Worm (Caenorhabditis elegans) whole organism, L2 larva: ENCODE measurements around the gene egl-27.

Source experiments
- C34F6.9 ChIP-seq: fragments of 150-350 bp; optimal IDR thresholded peaks from 2 replicates; lab custom pipeline; 2014; ENCODE audit warnings: missing biosample characterization, missing genetic modification characterization
- F13H6.1 ChIP-seq: sonication (generic microtip); optimal IDR thresholded peaks from 2 replicates; lab custom pipeline; 2016; ENCODE audit warnings: missing genetic modification characterization, missing compliant biosample characterization
- R02D3.7 ChIP-seq: fragments of 150-350 bp; optimal IDR thresholded peaks from 2 replicates; lab custom pipeline; 2014; ENCODE audit warnings: missing biosample characterization, missing genetic modification characterization
- Y55F3AM.14 ChIP-seq: fragments of 200-800 bp; sonication (Bioruptor generic); optimal IDR thresholded peaks from 2 replicates; lab custom pipeline; 2018; ENCODE audit warnings: mild to moderate bottlenecking, missing genetic modification characterization, missing compliant biosample characterization
- ZK546.5 ChIP-seq: sonication (generic microtip); optimal IDR thresholded peaks from 2 replicates; lab custom pipeline; 2017; ENCODE audit warnings: missing biosample characterization, missing genetic modification characterization
- alr-1 ChIP-seq: fragments of 150-350 bp; optimal IDR thresholded peaks from 2 replicates; lab custom pipeline; 2014; ENCODE audit warnings: missing biosample characterization, missing genetic modification characterization
- ama-1 ChIP-seq: fragments of 150-350 bp; optimal IDR thresholded peaks from 2 replicates; lab custom pipeline; 2018; ENCODE audit warnings: inconsistent platforms
- blmp-1 ChIP-seq: sonication (generic microtip); optimal IDR thresholded peaks from 2 replicates; lab custom pipeline; 2017; ENCODE audit warnings: missing genetic modification characterization, mild to moderate bottlenecking, missing compliant biosample characterization, antibody characterized with exemption, moderate library complexity; ENCODE audit not compliant: insufficient read depth
- ceh-16 ChIP-seq: fragments of 150-350 bp; optimal IDR thresholded peaks from 2 replicates; lab custom pipeline; 2014; ENCODE audit warnings: missing biosample characterization, missing genetic modification characterization
- ceh-82 ChIP-seq: fragments of 150-350 bp; optimal IDR thresholded peaks from 2 replicates; lab custom pipeline; 2014; ENCODE audit warnings: missing biosample characterization, missing genetic modification characterization
- crh-2 ChIP-seq: sonication (generic microtip); optimal IDR thresholded peaks from 2 replicates; lab custom pipeline; 2017; ENCODE audit warnings: missing biosample characterization, missing genetic modification characterization
- egl-27 ChIP-seq: sonication (generic microtip); optimal IDR thresholded peaks from 3 replicates; lab custom pipeline; 2017; ENCODE audit warnings: missing biosample characterization, missing genetic modification reagents, missing genetic modification characterization
- elt-1 ChIP-seq: fragments of 150-350 bp; optimal IDR thresholded peaks from 2 replicates; lab custom pipeline; 2014; ENCODE audit warnings: missing biosample characterization, missing genetic modification characterization
- fos-1 ChIP-seq: fragments of 150-350 bp; optimal IDR thresholded peaks from 2 replicates; lab custom pipeline; 2014; ENCODE audit warnings: missing biosample characterization, missing genetic modification characterization
- gmeb-1 ChIP-seq: fragments of 150-350 bp; optimal IDR thresholded peaks from 2 replicates; lab custom pipeline; 2014; ENCODE audit warnings: missing biosample characterization, missing genetic modification characterization
- lin-11 ChIP-seq: fragments of 150-350 bp; sonication (generic microtip); optimal IDR thresholded peaks from 2 replicates; lab custom pipeline; 2014; ENCODE audit warnings: missing biosample characterization, missing genetic modification characterization, inconsistent platforms, mixed read lengths
- lin-13 ChIP-seq: fragments of 150-350 bp; optimal IDR thresholded peaks from 2 replicates; lab custom pipeline; 2014; ENCODE audit warnings: missing biosample characterization, missing genetic modification reagents, missing genetic modification characterization
- lin-39 ChIP-seq: fragments of 150-350 bp; optimal IDR thresholded peaks from 2 replicates; lab custom pipeline; 2014; ENCODE audit warnings: missing biosample characterization, missing genetic modification reagents, missing genetic modification characterization
- lsy-2 ChIP-seq, 2 experiments: fragments of 150-350 bp in 1 of 2; sonication (generic microtip) in 1 of 2; optimal IDR thresholded peaks; 2 replicates each; lab custom pipeline; 2014 to 2017; ENCODE audit warnings: missing biosample characterization in 2 of 2, missing genetic modification characterization in 2 of 2
- mab-5 ChIP-seq: fragments of 150-350 bp; optimal IDR thresholded peaks from 2 replicates; lab custom pipeline; 2014; ENCODE audit warnings: missing biosample characterization, missing genetic modification characterization
- mbf-1 ChIP-seq: sonication (generic microtip); optimal IDR thresholded peaks from 2 replicates; lab custom pipeline; 2017; ENCODE audit warnings: missing biosample characterization, missing genetic modification characterization
- mdl-1 ChIP-seq, 2 experiments: fragments of 150-350 bp in 1 of 2; sonication (generic microtip) in 1 of 2; optimal IDR thresholded peaks; 2 replicates each; lab custom pipeline; 2017; ENCODE audit warnings: missing biosample characterization in 2 of 2, missing genetic modification characterization in 2 of 2
- nhr-10 ChIP-seq: sonication (generic microtip); optimal IDR thresholded peaks from 2 replicates; lab custom pipeline; 2017; ENCODE audit warnings: missing biosample characterization, missing genetic modification characterization
- nhr-11 ChIP-seq: fragments of 150-350 bp; optimal IDR thresholded peaks from 2 replicates; lab custom pipeline; 2014; ENCODE audit warnings: missing biosample characterization, missing genetic modification characterization
- nhr-12 ChIP-seq: fragments of 150-350 bp; optimal IDR thresholded peaks from 2 replicates; lab custom pipeline; 2014; ENCODE audit warnings: missing biosample characterization, missing genetic modification characterization
- nhr-129 ChIP-seq: fragments of 150-350 bp; optimal IDR thresholded peaks from 2 replicates; lab custom pipeline; 2014; ENCODE audit warnings: missing biosample characterization, missing genetic modification characterization
- nhr-237 ChIP-seq: fragments of 150-350 bp; optimal IDR thresholded peaks from 2 replicates; lab custom pipeline; 2014; ENCODE audit warnings: missing biosample characterization, missing genetic modification characterization
- nhr-25 ChIP-seq: fragments of 150-350 bp; sonication (generic microtip); optimal IDR thresholded peaks from 3 replicates; lab custom pipeline; 2014; ENCODE audit warnings: missing biosample characterization, missing genetic modification characterization
- nhr-6 ChIP-seq: fragments of 150-350 bp; optimal IDR thresholded peaks from 2 replicates; lab custom pipeline; 2014; ENCODE audit warnings: missing biosample characterization, missing genetic modification characterization
- nhr-77 ChIP-seq: fragments of 150-350 bp; optimal IDR thresholded peaks from 2 replicates; lab custom pipeline; 2014; ENCODE audit warnings: missing biosample characterization, missing genetic modification characterization
- peb-1 ChIP-seq: fragments of 150-350 bp; optimal IDR thresholded peaks from 2 replicates; lab custom pipeline; 2014; ENCODE audit warnings: missing biosample characterization, missing genetic modification characterization
- sem-4 ChIP-seq: fragments of 150-350 bp; optimal IDR thresholded peaks from 2 replicates; lab custom pipeline; 2014; ENCODE audit warnings: missing biosample characterization, missing genetic modification reagents, missing genetic modification characterization
- skn-1 ChIP-seq: sonication (generic microtip); optimal IDR thresholded peaks from 2 replicates; lab custom pipeline; 2017; ENCODE audit warnings: missing biosample characterization, missing genetic modification characterization
- sma-3 ChIP-seq: sonication (generic microtip); optimal IDR thresholded peaks from 2 replicates; lab custom pipeline; 2016; ENCODE audit warnings: missing genetic modification reagents, missing genetic modification characterization, missing compliant biosample characterization
- sma-9 ChIP-seq, 2 experiments: fragments of 150-350 bp in 1 of 2; sonication (generic microtip) in 1 of 2; optimal IDR thresholded peaks; 2 replicates each; lab custom pipeline; 2014 to 2016; ENCODE audit warnings: missing genetic modification characterization in 2 of 2, mild to moderate bottlenecking in 1 of 2, missing biosample characterization in 1 of 2, missing compliant biosample characterization in 1 of 2, missing genetic modification reagents in 1 of 2, moderate library complexity in 1 of 2
- snpc-4 ChIP-seq: fragments of 150-350 bp; optimal IDR thresholded peaks from 2 replicates; lab custom pipeline; 2014; ENCODE audit warnings: missing biosample characterization, missing genetic modification characterization
- unc-39 ChIP-seq: fragments of 150-350 bp; optimal IDR thresholded peaks from 2 replicates; lab custom pipeline; 2014; ENCODE audit warnings: missing biosample characterization, missing genetic modification characterization
- unc-55 ChIP-seq: fragments of 150-350 bp; sonication (generic microtip); optimal IDR thresholded peaks from 3 replicates; lab custom pipeline; 2014; ENCODE audit warnings: missing biosample characterization, missing genetic modification reagents, missing genetic modification characterization
- unc-62 ChIP-seq: fragments of 150-350 bp; optimal IDR thresholded peaks from 2 replicates; lab custom pipeline; 2014; ENCODE audit warnings: missing biosample characterization, missing genetic modification reagents, missing genetic modification characterization
- zag-1 ChIP-seq: fragments of 150-350 bp; optimal IDR thresholded peaks from 2 replicates; lab custom pipeline; 2014; ENCODE audit warnings: missing biosample characterization, missing genetic modification characterization
- ztf-1 ChIP-seq: fragments of 200-800 bp; sonication (Bioruptor generic); conservative IDR thresholded peaks from 2 replicates; pipeline ENCODE4 v1.3.6; 2022; ENCODE audit warnings: missing genetic modification characterization, missing compliant biosample characterization
- ztf-11 ChIP-seq: sonication (generic microtip); optimal IDR thresholded peaks from 2 replicates; lab custom pipeline; 2017; ENCODE audit warnings: missing biosample characterization, missing genetic modification characterization
- ztf-4 ChIP-seq: fragments of 150-350 bp; optimal IDR thresholded peaks from 2 replicates; lab custom pipeline; 2014; ENCODE audit warnings: missing biosample characterization, missing genetic modification characterization

The egl-27 gene

ce11 chrII:6832695-6833389 is 2.0 kb upstream of the egl-27 start:
- TF ChIP-seq nhr-11 (tag; lab: Kevin White, UChicago), result no peak
- no peak for TF ChIP-seq nhr-6 (tag; lab: Kevin White, UChicago)
- TF ChIP-seq elt-1 (tag; lab: Kevin White, UChicago), result peak; percentile 81
- peak; percentile 12 for TF ChIP-seq nhr-25
- TF ChIP-seq F13H6.1 (tag; lab: Kevin White, UChicago), result peak; percentile 30
- no peak for TF ChIP-seq mbf-1 (tag; lab: Kevin White, UChicago)
- TF ChIP-seq lin-39 (tag; lab: Kevin White, UChicago), result no peak
- TF ChIP-seq snpc-4, result no peak
- TF ChIP-seq sma-9 (GFP tag; optimal IDR thresholded peaks at IDR 0.05; lab: Kevin White, UChicago), result peak; percentile 27
- TF ChIP-seq sma-9 (tag; optimal IDR thresholded peaks at IDR 0.05; lab: Kevin White, UChicago), result no peak
- TF ChIP-seq ztf-11 (tag; lab: Kevin White, UChicago), result no peak

- TF ChIP-seq alr-1 (tag; lab: Kevin White, UChicago) (no peak), crh-2 (tag; lab: Kevin White, UChicago) (peak; percentile 75), ztf-4 (tag; lab: Kevin White, UChicago) (no peak), ztf-11 (tag; lab: Kevin White, UChicago) (no peak), skn-1 (no peak), sma-9 (GFP tag; optimal IDR thresholded peaks at IDR 0.05; lab: Kevin White, UChicago) (peak; percentile 31), sma-9 (tag; optimal IDR thresholded peaks at IDR 0.05; lab: Kevin White, UChicago) (no peak), ama-1 (lab: Kevin White, UChicago) (no peak), fos-1 (peak; percentile 32), blmp-1 (tag; lab: Kevin White, UChicago) (peak; percentile 44), nhr-10 (no peak), lsy-2 (tag; optimal IDR thresholded peaks at IDR 0.05; lab: Kevin White, UChicago) (peak in 1 of 2 experiments; percentile 9), mdl-1 (tag; optimal IDR thresholded peaks at IDR 0.05; lab: Kevin White, UChicago) (no peak), lin-13 (GFP tag; lab: Kevin White, UChicago) (no peak), C34F6.9 (tag; lab: Kevin White, UChicago) (peak; percentile 5), Y55F3AM.14 (no peak), elt-1 (tag; lab: Kevin White, UChicago) (no peak), egl-27 (no peak), nhr-11 (tag; lab: Kevin White, UChicago) (no peak), ZK546.5 (tag; lab: Kevin White, UChicago) (no peak), zag-1 (tag; lab: Kevin White, UChicago) (no peak), nhr-129 (peak; percentile 74), nhr-25 (peak; percentile 55), unc-55 (GFP tag; lab: Kevin White, UChicago) (no peak), nhr-77 (tag; lab: Kevin White, UChicago) (no peak), nhr-6 (tag; lab: Kevin White, UChicago) (no peak), sma-3 (GFP tag; lab: Kevin White, UChicago) (peak; percentile 17), F13H6.1 (tag; lab: Kevin White, UChicago) (peak; percentile 62), sem-4 (tag; lab: Kevin White, UChicago) (no peak), peb-1 (tag; lab: Kevin White, UChicago) (no peak)
These were observed 948 bp upstream of the egl-27 start for ce11 chrII:6833781-6834339.

- TF ChIP-seq mab-5 (tag; lab: Kevin White, UChicago) (peak; percentile 87), nhr-10 (no peak), lin-39 (tag; lab: Kevin White, UChicago) (no peak), Y55F3AM.14 (no peak), nhr-12 (tag; lab: Kevin White, UChicago) (no peak), lin-13 (GFP tag; lab: Kevin White, UChicago) (peak; percentile 56), alr-1 (tag; lab: Kevin White, UChicago) (no peak), ztf-4 (tag; lab: Kevin White, UChicago) (no peak), sem-4 (tag; lab: Kevin White, UChicago) (peak; percentile 88), crh-2 (tag; lab: Kevin White, UChicago) (peak; percentile 47), mbf-1 (tag; lab: Kevin White, UChicago) (no peak), nhr-77 (tag; lab: Kevin White, UChicago) (no peak), zag-1 (tag; lab: Kevin White, UChicago) (no peak), unc-55 (GFP tag; lab: Kevin White, UChicago) (peak; percentile 46), R02D3.7 (no peak), elt-1 (tag; lab: Kevin White, UChicago) (no peak), sma-3 (GFP tag; lab: Kevin White, UChicago) (peak; percentile 19), fos-1 (peak; percentile 76), ceh-82 (tag; lab: Kevin White, UChicago) (no peak), nhr-129 (peak; percentile 55), ZK546.5 (tag; lab: Kevin White, UChicago) (no peak), blmp-1 (tag; lab: Kevin White, UChicago) (peak; percentile 20), lin-11 (tag; lab: Kevin White, UChicago) (no peak), peb-1 (tag; lab: Kevin White, UChicago) (no peak), skn-1 (no peak), ztf-1 (no peak), ceh-16 (tag; lab: Kevin White, UChicago) (peak; percentile 93), gmeb-1 (tag; lab: Kevin White, UChicago) (no peak), unc-39 (tag; lab: Kevin White, UChicago) (no peak), lsy-2 (tag; optimal IDR thresholded peaks at IDR 0.05; lab: Kevin White, UChicago) (peak in 1 of 2 experiments; percentile 53), F13H6.1 (tag; lab: Kevin White, UChicago) (no peak), nhr-237 (tag; lab: Kevin White, UChicago) (no peak), ztf-11 (tag; lab: Kevin White, UChicago) (no peak), C34F6.9 (tag; lab: Kevin White, UChicago) (peak; percentile 61), unc-62 (GFP tag; lab: Kevin White, UChicago) (peak; percentile 31)
These were observed 692 bp downstream of the egl-27 start for ce11 chrII:6835500-6835899.
